Fruit fly (Drosophila melanogaster): ENCODE measurements around the gene CG13639.

- TF ChIP-seq CG13204 (GFP tag; optimal IDR thresholded peaks at IDR 0.05) (no peak), CG4496 (GFP tag; IDR thresholded peaks at IDR 0.05) (no peak), EcR (GFP tag; optimal IDR thresholded peaks at IDR 0.05) (no peak), CG34367 (tag; optimal IDR thresholded peaks at IDR 0.05) (no peak), CG32121 (GFP tag; IDR thresholded peaks at IDR 0.05) (no peak), CG8301 (tag; optimal IDR thresholded peaks at IDR 0.05) (no peak), fd96Ca (GFP tag; IDR thresholded peaks at IDR 0.05) (no peak), gl (tag; optimal IDR thresholded peaks at IDR 0.05) (no peak), CG17806 (tag; optimal IDR thresholded peaks at IDR 0.05) (no peak)
These were observed 15.0 kb downstream of the CG13639 start for dm6 chr3R:24845148-24845547.
